Worm (Caenorhabditis elegans): ENCODE results near the gene Y66D12A.10.

Y66D12A.10 gene

ce11 chrIII:11554701-11555111 lies 11.0 kb upstream of the Y66D12A.10 start (continued):
- TF ChIP-seq arid-1 (GFP tag; conservative IDR thresholded peaks at IDR 0.05), result 0 out of 2 replicates have a peak, but pooled peaks have one; percentile 42
- TF ChIP-seq ZK337.2 (GFP tag; IDR thresholded peaks at IDR 0.05), result peak; percentile 65
- no peak for TF ChIP-seq tag-97 (GFP tag; IDR thresholded peaks at IDR 0.05)
- TF ChIP-seq lin-39 (tag; optimal IDR thresholded peaks at IDR 0.05), result no peak
- peak; percentile 47 for TF ChIP-seq spr-1 (tag; optimal IDR thresholded peaks at IDR 0.05)
- no peak for TF ChIP-seq nhr-28 (tag; optimal IDR thresholded peaks at IDR 0.05)
- no peak for TF ChIP-seq F26F4.8 (GFP tag; conservative IDR thresholded peaks at IDR 0.05)
- TF ChIP-seq cey-2 (tag; optimal IDR thresholded peaks at IDR 0.05; ENCODE audit: borderline replicate concordance, insufficient read depth), result no peak
- TF ChIP-seq D1046.2 (GFP tag; IDR thresholded peaks at IDR 0.05), result no peak
- no peak for TF ChIP-seq skn-1 (tag; optimal IDR thresholded peaks at IDR 0.05)
- no peak for TF ChIP-seq ztf-7 (tag; optimal IDR thresholded peaks at IDR 0.05)
- no peak for TF ChIP-seq lin-15B (tag; optimal IDR thresholded peaks at IDR 0.05)
- no peak for TF ChIP-seq ztf-11 (tag; optimal IDR thresholded peaks at IDR 0.05)
- TF ChIP-seq lsy-2 (tag; optimal IDR thresholded peaks at IDR 0.05), result peak in 1 of 2 experiments; percentile 23
- TF ChIP-seq lin-29 (GFP tag; IDR thresholded peaks at IDR 0.05), result no peak
- TF ChIP-seq ceh-62 (tag; optimal IDR thresholded peaks at IDR 0.05), result no peak
- no peak for TF ChIP-seq aly-2 (tag; optimal IDR thresholded peaks at IDR 0.05)
- peak; percentile 27; the same call in 1 of the 2 replicates for TF ChIP-seq dmd-6 (GFP tag; IDR thresholded peaks at IDR 0.05)
- no peak for TF ChIP-seq F10B5.3 (tag; optimal IDR thresholded peaks at IDR 0.05)
- peak; percentile 42; the same call in 1 of the 2 replicates for TF ChIP-seq hmg-1.1 (GFP tag; IDR thresholded peaks at IDR 0.05)
- TF ChIP-seq R02D3.7 (tag; optimal IDR thresholded peaks at IDR 0.05), result no peak
- no peak for TF ChIP-seq ces-1 (GFP tag; optimal IDR thresholded peaks at IDR 0.05)
- no peak for TF ChIP-seq mdl-1 (tag; optimal IDR thresholded peaks at IDR 0.05)
- TF ChIP-seq ceh-20 (GFP tag; IDR thresholded peaks at IDR 0.05), result peak; percentile 53; the same call in 1 of the 2 replicates
- no peak for TF ChIP-seq dmd-9 (GFP tag; IDR thresholded peaks at IDR 0.05)
- TF ChIP-seq gei-8 (GFP tag; optimal IDR thresholded peaks at IDR 0.05), result no peak
- no peak for TF ChIP-seq lir-3 (tag; optimal IDR thresholded peaks at IDR 0.05)
- no peak for TF ChIP-seq nhr-48 (tag; optimal IDR thresholded peaks at IDR 0.05)
- TF ChIP-seq nhr-237 (tag; optimal IDR thresholded peaks at IDR 0.05), result no peak
- TF ChIP-seq nhr-11 (tag; optimal IDR thresholded peaks at IDR 0.05), result no peak
- no peak for TF ChIP-seq Y75B8A.6 (GFP tag; IDR thresholded peaks at IDR 0.05)
- no peak for TF ChIP-seq lin-13 (GFP tag; optimal IDR thresholded peaks at IDR 0.05)
- peak; percentile 55 for TF ChIP-seq duxl-1 (tag; optimal IDR thresholded peaks at IDR 0.05; ENCODE audit: poor library complexity)
- TF ChIP-seq Y5F2A.4 (GFP tag; optimal IDR thresholded peaks at IDR 0.05), result no peak
- TF ChIP-seq mdt-29 (GFP tag; IDR thresholded peaks at IDR 0.05), result no peak
- TF ChIP-seq tra-1 (GFP tag; IDR thresholded peaks at IDR 0.05), result 0 out of 2 replicates have a peak, but pooled peaks have one; percentile 24
- 0 out of 2 replicates have a peak, but pooled peaks have one; percentile 38 for TF ChIP-seq lin-1 (GFP tag; IDR thresholded peaks at IDR 0.05)
- 0 out of 2 replicates have a peak, but pooled peaks have one; percentile 23 for TF ChIP-seq ceh-44 (GFP tag; IDR thresholded peaks at IDR 0.05)
- TF ChIP-seq sdz-12 (GFP tag; optimal IDR thresholded peaks at IDR 0.05), result no peak
- TF ChIP-seq ceh-32 (tag; optimal IDR thresholded peaks at IDR 0.05; ENCODE audit: poor library complexity), result no peak
- no peak for TF ChIP-seq nhr-77 (tag; optimal IDR thresholded peaks at IDR 0.05)
- TF ChIP-seq madf-5 (GFP tag; IDR thresholded peaks at IDR 0.05), result peak; percentile 69 to 84; a peak in 2 of 4 replicates
- TF ChIP-seq nhr-102 (tag; optimal IDR thresholded peaks at IDR 0.05), result no peak
- no peak for TF ChIP-seq unc-39 (tag; optimal IDR thresholded peaks at IDR 0.05)
- TF ChIP-seq T20F7.1 (GFP tag; optimal IDR thresholded peaks at IDR 0.05), result no peak
- no peak for TF ChIP-seq zip-11 (GFP tag; IDR thresholded peaks at IDR 0.05)
- TF ChIP-seq jun-1 (tag; optimal IDR thresholded peaks at IDR 0.05), result no peak
- peak; percentile 14 for TF ChIP-seq dpl-1 (GFP tag; optimal IDR thresholded peaks at IDR 0.05)
- no peak for TF ChIP-seq fos-1 (tag; optimal IDR thresholded peaks at IDR 0.05)
- TF ChIP-seq nhr-111 (GFP tag; optimal IDR thresholded peaks at IDR 0.05), result no peak
- no peak for TF ChIP-seq zag-1 (tag; optimal IDR thresholded peaks at IDR 0.05)
- TF ChIP-seq F49E8.2 (tag; optimal IDR thresholded peaks at IDR 0.05; ENCODE audit: borderline replicate concordance), result peak; percentile 26

Data from whole organism, L4 larva.